Fruit fly (Drosophila melanogaster) whole organism, wandering third instar larva: ENCODE results near the gene RhoGEF3.
A peak's percentile ranks its signal among the peaks of the same experiment; 100 is the strongest.

ENCODE experiments used
- foxo ChIP-seq, 2 experiments: fragments of 200-800 bp; sonication (Bioruptor generic); optimal IDR thresholded peaks; 2 replicates in 1 of 2; 3 replicates in 1 of 2; lab custom pipeline; 2016 to 2017; ENCODE audit warnings: missing biosample characterization in 2 of 2, missing genetic modification characterization in 2 of 2
- h ChIP-seq: fragments of 200-800 bp; sonication (Bioruptor generic); optimal IDR thresholded peaks from 3 replicates; lab custom pipeline; 2016; ENCODE audit warnings: missing biosample characterization, mild to moderate bottlenecking, missing genetic modification characterization
- jim ChIP-seq: fragments of 175-275, 200-325 bp; sonication (Bioruptor generic); optimal IDR thresholded peaks from 2 replicates; lab custom pipeline; 2016; ENCODE audit warnings: missing biosample characterization, mild to moderate bottlenecking, missing genetic modification characterization
- pan ChIP-seq: fragments of >200 bp; optimal IDR thresholded peaks from 2 replicates; lab custom pipeline; 2017

DNA sequence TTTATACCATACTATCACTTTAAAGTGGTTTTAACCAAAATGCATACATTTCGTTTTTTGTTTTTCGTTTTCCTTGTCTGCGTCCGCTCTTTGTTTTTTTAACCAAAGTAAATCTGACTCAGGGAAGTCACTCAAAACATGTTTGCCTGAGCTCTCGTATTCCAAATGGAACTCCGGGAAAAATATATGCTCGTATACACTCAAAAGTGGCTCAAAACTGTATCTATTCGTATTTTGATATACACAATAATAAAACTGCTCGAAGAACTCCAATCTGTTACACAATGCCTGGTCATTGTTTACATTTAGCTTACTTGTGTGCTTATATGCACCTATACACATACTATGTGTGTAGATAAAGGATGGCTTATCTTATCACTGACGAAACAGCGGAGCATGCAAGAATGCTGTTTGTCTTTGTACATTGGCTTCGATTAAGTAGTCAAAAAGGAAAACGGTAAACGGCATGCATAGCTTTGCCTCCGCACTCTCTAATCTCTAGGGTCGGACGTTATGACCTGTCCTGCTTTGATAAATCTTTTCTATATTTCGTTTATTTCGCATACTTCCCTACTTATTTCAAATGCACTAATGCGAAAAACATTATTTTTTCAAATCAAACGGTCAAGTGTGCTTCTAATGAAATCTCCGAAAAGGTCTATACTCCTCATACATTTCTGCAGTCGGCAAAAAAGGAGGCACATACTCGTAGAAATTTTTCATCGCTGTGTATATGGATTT lies 6.3 kb upstream of the RhoGEF3 start, which contains the start of gene miple2:
- no peak for TF ChIP-seq pan (lab: Kevin White, UChicago)
- no peak for TF ChIP-seq jim (GFP tag; lab: Kevin White, UChicago)
- peak; percentile 70 for TF ChIP-seq h (GFP tag; lab: Kevin White, UChicago)
- peak in 1 of 2 experiments; percentile 64 for TF ChIP-seq foxo (GFP tag; optimal IDR thresholded peaks at IDR 0.05; lab: Kevin White, UChicago)
